Worm (Caenorhabditis elegans) whole organism, L1 larva: ENCODE results near the gene plc-3.

Source experiments
- C34B4.2 ChIP-seq: sonication (generic microtip); optimal IDR thresholded peaks from 2 replicates; lab custom pipeline; 2017; ENCODE audit warnings: mild to moderate bottlenecking, missing genetic modification characterization, missing compliant biosample characterization
- aha-1 ChIP-seq: fragments of 150-350 bp; optimal IDR thresholded peaks from 2 replicates; lab custom pipeline; 2014; ENCODE audit warnings: missing biosample characterization, missing genetic modification characterization
- alr-1 ChIP-seq: fragments of 200-800 bp; sonication (Bioruptor generic); optimal IDR thresholded peaks from 2 replicates; lab custom pipeline; 2018; ENCODE audit warnings: borderline replicate concordance, mild to moderate bottlenecking, missing genetic modification characterization, missing compliant biosample characterization
- ceh-88 ChIP-seq: fragments of 200-800 bp; sonication (Bioruptor generic); IDR thresholded peaks from 2 replicates; pipeline ENCODE4 v1.3.6; 2022; ENCODE audit warnings: missing genetic modification characterization, missing compliant biosample characterization
- dsc-1 ChIP-seq: sonication (generic microtip); optimal IDR thresholded peaks from 2 replicates; lab custom pipeline; 2016; ENCODE audit warnings: mild to moderate bottlenecking, missing genetic modification characterization, missing compliant biosample characterization
- ets-5 ChIP-seq: fragments of 200-800 bp; sonication (Bioruptor generic); IDR thresholded peaks from 2 replicates; pipeline ENCODE4 v1.3.6; 2022; ENCODE audit warnings: missing genetic modification characterization, missing compliant biosample characterization
- fos-1 ChIP-seq: fragments of 150-350 bp; optimal IDR thresholded peaks from 2 replicates; lab custom pipeline; 2014; ENCODE audit warnings: missing biosample characterization, missing genetic modification characterization
- hlh-4 ChIP-seq: sonication (generic microtip); optimal IDR thresholded peaks from 2 replicates; lab custom pipeline; 2016; ENCODE audit warnings: mild to moderate bottlenecking, missing genetic modification characterization, missing compliant biosample characterization
- isw-1 ChIP-seq: fragments of 200-800 bp; sonication (Bioruptor generic); IDR thresholded peaks from 2 replicates; pipeline ENCODE4 v1.3.6; 2022; ENCODE audit warnings: missing genetic modification characterization, missing compliant biosample characterization
- lin-13 ChIP-seq: fragments of 150-350 bp; optimal IDR thresholded peaks from 2 replicates; lab custom pipeline; 2014; ENCODE audit warnings: missing biosample characterization, missing genetic modification reagents, missing genetic modification characterization
- lin-15B ChIP-seq: fragments of 150-350 bp; sonication (generic microtip); optimal IDR thresholded peaks from 3 replicates; lab custom pipeline; 2014; ENCODE audit warnings: missing biosample characterization, missing genetic modification characterization
- nhr-19 ChIP-seq: fragments of 200-800 bp; sonication (Bioruptor generic); conservative IDR thresholded peaks from 2 replicates; pipeline ENCODE4 v1.3.6; 2022; ENCODE audit warnings: missing genetic modification characterization, missing compliant biosample characterization
- nhr-237 ChIP-seq: fragments of 150-350 bp; optimal IDR thresholded peaks from 2 replicates; lab custom pipeline; 2014; ENCODE audit warnings: missing biosample characterization, missing genetic modification characterization
- nhr-28 ChIP-seq: fragments of 150-350 bp; optimal IDR thresholded peaks from 2 replicates; lab custom pipeline; 2014; ENCODE audit warnings: missing biosample characterization, missing genetic modification characterization
- nhr-77 ChIP-seq: fragments of 150-350 bp; optimal IDR thresholded peaks from 2 replicates; lab custom pipeline; 2014; ENCODE audit warnings: missing biosample characterization, missing genetic modification characterization
- pag-3 ChIP-seq: sonication (generic microtip); optimal IDR thresholded peaks from 2 replicates; lab custom pipeline; 2017; ENCODE audit warnings: missing genetic modification characterization, mild to moderate bottlenecking, missing compliant biosample characterization, antibody characterized with exemption, borderline replicate concordance; ENCODE audit not compliant: insufficient read depth
- pax-3 ChIP-seq: fragments of 200-800 bp; sonication (Bioruptor generic); optimal IDR thresholded peaks from 2 replicates; lab custom pipeline; 2018; ENCODE audit warnings: mild to moderate bottlenecking, missing genetic modification characterization, moderate library complexity, missing compliant biosample characterization
- rnt-1 ChIP-seq: sonication (generic microtip); optimal IDR thresholded peaks from 2 replicates; lab custom pipeline; 2016; ENCODE audit warnings: mild to moderate bottlenecking, missing genetic modification characterization, moderate library complexity, missing compliant biosample characterization
- skn-1 ChIP-seq: fragments of 150-350 bp; optimal IDR thresholded peaks from 2 replicates; lab custom pipeline; 2014; ENCODE audit warnings: missing biosample characterization, missing genetic modification characterization
- snu-23 ChIP-seq: sonication (generic microtip); optimal IDR thresholded peaks from 2 replicates; lab custom pipeline; 2016; ENCODE audit warnings: missing genetic modification characterization, missing compliant biosample characterization
- sptf-1 ChIP-seq: fragments of 150-350 bp; optimal IDR thresholded peaks from 2 replicates; lab custom pipeline; 2014; ENCODE audit warnings: missing biosample characterization, missing genetic modification characterization
- unc-130 ChIP-seq: fragments of 150-350 bp; optimal IDR thresholded peaks from 2 replicates; lab custom pipeline; 2017; ENCODE audit warnings: missing biosample characterization, missing genetic modification characterization, inconsistent platforms
- unc-98 ChIP-seq: fragments of 200-800 bp; sonication (Bioruptor generic); IDR thresholded peaks from 2 replicates; pipeline ENCODE4 v1.3.6; 2022; ENCODE audit warnings: missing genetic modification characterization, missing compliant biosample characterization
- xbp-1 ChIP-seq: sonication (generic microtip); optimal IDR thresholded peaks from 2 replicates; lab custom pipeline; 2016; ENCODE audit warnings: missing genetic modification characterization, missing compliant biosample characterization
- ztf-11 ChIP-seq, 2 experiments: sonication (generic microtip); optimal IDR thresholded peaks; 2 replicates each; lab custom pipeline; 2016 to 2017; ENCODE audit warnings: missing genetic modification characterization in 2 of 2, missing biosample characterization in 1 of 2, missing compliant biosample characterization in 1 of 2

The plc-3 gene

ce11 chrII:10252048-10252447 lies 29.4 kb downstream of the plc-3 start:
- TF ChIP-seq lin-15B (tag; lab: Kevin White, UChicago): no peak
- TF ChIP-seq dsc-1 (tag; lab: Kevin White, UChicago): no peak
- no peak for TF ChIP-seq nhr-237 (tag; lab: Kevin White, UChicago)
- TF ChIP-seq ztf-11 (tag; optimal IDR thresholded peaks at IDR 0.05; lab: Kevin White, UChicago): no peak
- TF ChIP-seq pax-3 (tag; lab: Kevin White, UChicago): no peak
- no peak for TF ChIP-seq pag-3 (tag; lab: Kevin White, UChicago)
- TF ChIP-seq snu-23 (GFP tag; lab: Kevin White, UChicago): no peak
- TF ChIP-seq hlh-4 (tag; lab: Kevin White, UChicago): no peak

- no peak for TF ChIP-seq unc-98 (GFP tag; lab: Robert Waterston, UW)
- TF ChIP-seq fos-1 (tag; lab: Kevin White, UChicago): no peak
- TF ChIP-seq C34B4.2 (tag; lab: Kevin White, UChicago): no peak
- TF ChIP-seq nhr-28 (tag; lab: Kevin White, UChicago): no peak
- no peak for TF ChIP-seq nhr-77 (tag; lab: Kevin White, UChicago)
- TF ChIP-seq rnt-1 (tag; lab: Kevin White, UChicago): no peak
- TF ChIP-seq alr-1 (tag; lab: Kevin White, UChicago): no peak
- TF ChIP-seq skn-1: no peak
- no peak for TF ChIP-seq ets-5 (GFP tag; lab: Robert Waterston, UW)
- no peak for TF ChIP-seq xbp-1 (tag; lab: Kevin White, UChicago)
- TF ChIP-seq unc-130: no peak
- TF ChIP-seq sptf-1 (tag; lab: Kevin White, UChicago): no peak
- TF ChIP-seq ztf-11 (tag; optimal IDR thresholded peaks at IDR 0.05; lab: Kevin White, UChicago): no peak
- TF ChIP-seq lin-13 (GFP tag; lab: Kevin White, UChicago): no peak
- no peak for TF ChIP-seq ceh-88 (GFP tag; lab: Robert Waterston, UW)
- TF ChIP-seq aha-1 (tag; lab: Kevin White, UChicago): no peak
Observed at ce11 chrII:10261261-10261660, 38.6 kb downstream of the plc-3 start.

ce11 chrII:10270052-10270451 lies 47.4 kb downstream of the plc-3 start, which contains the start of gene F54B3.2:
Gene F54B3.2 (minus strand): TSS chrII:10270152.
- TF ChIP-seq isw-1 (GFP tag; lab: Robert Waterston, UW) (no peak), nhr-19 (GFP tag; lab: Robert Waterston, UW) (no peak)

- no peak for TF ChIP-seq pag-3 (tag; lab: Kevin White, UChicago)
Observed at ce11 chrII:10271093-10271492, 48.4 kb downstream of the plc-3 start, which contains the start of gene F54B3.4. Gene F54B3.4 (minus strand): TSS chrII:10271193.
